Fruit fly (Drosophila melanogaster) whole organism, pupa: ENCODE results near the gene CG15056.

Experiments used
- CG10348 ChIP-seq: fragments of 200-800 bp; sonication (Bioruptor generic); IDR thresholded peaks from 2 replicates; pipeline ENCODE4 v1.3.6; 2022; ENCODE audit warnings: missing biosample characterization, missing genetic modification characterization
- CG12605 ChIP-seq: fragments of 200-800 bp; sonication (Bioruptor generic); IDR thresholded peaks from 2 replicates; pipeline ENCODE4 v1.3.6; 2022; ENCODE audit warnings: missing biosample characterization, missing genetic modification characterization
- CG13204 ChIP-seq: fragments of 200-800 bp; sonication (Bioruptor generic); optimal IDR thresholded peaks from 2 replicates; lab custom pipeline; 2018; ENCODE audit warnings: missing biosample characterization, mild to moderate bottlenecking, missing genetic modification characterization, moderate library complexity
- CG14655 ChIP-seq: fragments of 200-800 bp; sonication (Bioruptor generic); optimal IDR thresholded peaks from 3 replicates; lab custom pipeline; 2017; ENCODE audit warnings: mild to moderate bottlenecking, missing biosample characterization, missing genetic modification reagents, missing genetic modification characterization
- CG15710 ChIP-seq: fragments of 200-800 bp; sonication (Bioruptor generic); optimal IDR thresholded peaks from 2 replicates; lab custom pipeline; 2018; ENCODE audit warnings: missing biosample characterization, mild to moderate bottlenecking, missing genetic modification characterization, moderate library complexity
- CG17806 ChIP-seq: fragments of 200-800 bp; sonication (Bioruptor generic); optimal IDR thresholded peaks from 2 replicates; lab custom pipeline; 2018; ENCODE audit warnings: missing biosample characterization, mild to moderate bottlenecking, missing genetic modification characterization, moderate library complexity
- CG32121 ChIP-seq: fragments of 200-800 bp; sonication (Bioruptor generic); IDR thresholded peaks from 2 replicates; pipeline ENCODE4 v1.3.6; 2022; ENCODE audit warnings: missing biosample characterization, missing genetic modification characterization
- CG34367 ChIP-seq: fragments of 200-800 bp; sonication (Bioruptor generic); optimal IDR thresholded peaks from 2 replicates; lab custom pipeline; 2018; ENCODE audit warnings: missing biosample characterization, mild to moderate bottlenecking, missing genetic modification characterization
- CG4496 ChIP-seq: fragments of 200-800 bp; sonication (Bioruptor generic); IDR thresholded peaks from 3 replicates; pipeline ENCODE4 v1.3.6; 2022; ENCODE audit warnings: missing biosample characterization, missing genetic modification characterization
- CG8159 ChIP-seq: fragments of 200-800 bp; sonication (Bioruptor generic); optimal IDR thresholded peaks from 3 replicates; lab custom pipeline; 2018; ENCODE audit warnings: missing biosample characterization, mild to moderate bottlenecking, missing genetic modification characterization, moderate library complexity
- CG8301 ChIP-seq: fragments of 200-800 bp; sonication (Bioruptor generic); optimal IDR thresholded peaks from 2 replicates; lab custom pipeline; 2018; ENCODE audit warnings: missing biosample characterization, mild to moderate bottlenecking, missing genetic modification characterization
- CG9948 ChIP-seq: fragments of 200-800 bp; sonication (Bioruptor generic); optimal IDR thresholded peaks from 2 replicates; lab custom pipeline; 2018; ENCODE audit warnings: missing biosample characterization, mild to moderate bottlenecking, missing genetic modification characterization, moderate library complexity
- D1 ChIP-seq: fragments of 200-800 bp; sonication (Bioruptor generic); optimal IDR thresholded peaks from 2 replicates; lab custom pipeline; 2018; ENCODE audit warnings: missing biosample characterization, mild to moderate bottlenecking, missing genetic modification characterization, moderate library complexity
- EcR ChIP-seq: fragments of 200-800 bp; sonication (Bioruptor generic); optimal IDR thresholded peaks from 3 replicates; lab custom pipeline; 2019; ENCODE audit warnings: missing biosample characterization, missing genetic modification characterization, mild to moderate bottlenecking, moderate library complexity, missing genetic modification reagents
- Ets98B ChIP-seq: fragments of 200-800 bp; sonication (Bioruptor generic); IDR thresholded peaks from 2 replicates; pipeline ENCODE4 v1.3.6; 2022; ENCODE audit warnings: missing biosample characterization, missing genetic modification characterization
- Pif1A ChIP-seq: fragments of 200-800 bp; sonication (Bioruptor generic); optimal IDR thresholded peaks from 3 replicates; lab custom pipeline; 2016; ENCODE audit warnings: missing biosample characterization, missing genetic modification characterization
- Pif1B ChIP-seq: fragments of 200-800 bp; sonication (Bioruptor generic); optimal IDR thresholded peaks from 3 replicates; lab custom pipeline; 2016; ENCODE audit warnings: missing biosample characterization, missing genetic modification characterization
- Snoo ChIP-seq: fragments of 200-800 bp; sonication (Bioruptor generic); optimal IDR thresholded peaks from 3 replicates; lab custom pipeline; 2017; ENCODE audit warnings: missing biosample characterization, mild to moderate bottlenecking, missing genetic modification characterization, inconsistent platforms
- fd96Ca ChIP-seq: fragments of 200-800 bp; sonication (Bioruptor generic); IDR thresholded peaks from 3 replicates; pipeline ENCODE4 v1.3.6; 2022; ENCODE audit warnings: missing biosample characterization, missing genetic modification characterization
- gl ChIP-seq: fragments of 200-800 bp; sonication (Bioruptor generic); optimal IDR thresholded peaks from 2 replicates; lab custom pipeline; 2018; ENCODE audit warnings: missing biosample characterization, mild to moderate bottlenecking, missing genetic modification characterization
- rn ChIP-seq: fragments of 200-800 bp; sonication (Bioruptor generic); IDR thresholded peaks from 2 replicates; pipeline ENCODE4 v1.3.6; 2022; ENCODE audit warnings: missing biosample characterization, missing genetic modification characterization

CG15056 gene

DNA sequence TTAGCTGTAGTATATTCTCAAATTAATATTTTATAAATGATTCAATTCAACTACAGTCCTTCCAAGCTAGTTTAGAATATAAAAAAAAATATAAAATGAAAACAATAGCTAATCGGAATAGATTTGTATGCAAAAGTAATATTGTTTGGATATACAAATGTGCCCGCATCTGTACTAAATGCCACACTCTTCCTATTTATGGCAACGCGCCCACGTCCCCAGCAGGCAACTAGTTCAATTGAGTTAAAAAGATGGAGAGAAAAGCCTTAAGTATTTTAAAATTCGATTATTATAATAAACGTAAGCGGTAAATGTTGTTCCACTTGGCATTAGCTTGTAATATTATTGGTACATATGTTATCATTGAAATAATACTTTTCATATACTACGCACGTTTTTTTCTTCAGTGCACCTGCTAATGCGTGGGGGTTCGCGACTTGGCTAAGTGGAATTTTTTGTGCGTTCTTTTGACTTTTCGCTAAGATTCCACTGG is 9.6 kb upstream of the CG15056 start:
- TF ChIP-seq CG32121 = peak; percentile 67
- peak; percentile 25 for TF ChIP-seq CG9948 (tag; lab: Kevin White, UChicago)
- peak; percentile 28 for TF ChIP-seq Pif1A (GFP tag; lab: Kevin White, UChicago)
- TF ChIP-seq Ets98B = peak; percentile 40; the same call in 1 of the 2 replicates
- TF ChIP-seq rn = no peak
- no peak for TF ChIP-seq CG13204 (GFP tag; lab: Kevin White, UChicago)
- TF ChIP-seq CG12605 (GFP tag; lab: Robert Waterston, UW) = peak; percentile 42; the same call in 1 of the 2 replicates
- TF ChIP-seq CG14655 (GFP tag; lab: Kevin White, UChicago) = peak; percentile 71
- TF ChIP-seq Pif1B = peak; percentile 32
- peak; percentile 20 for TF ChIP-seq CG34367 (tag; lab: Kevin White, UChicago)
- peak; percentile 28; the same call in 1 of the 2 replicates for TF ChIP-seq CG10348
- TF ChIP-seq gl = no peak
- peak; percentile 55 for TF ChIP-seq CG8301 (tag; lab: Kevin White, UChicago)
- TF ChIP-seq CG4496 (GFP tag; lab: Robert Waterston, UW) = peak; percentile 60; the same call in 2 of the 3 replicates
- TF ChIP-seq EcR (GFP tag; lab: Kevin White, UChicago) = no peak
- TF ChIP-seq Snoo = no peak
- no peak for TF ChIP-seq CG15710 (tag; lab: Kevin White, UChicago)
- TF ChIP-seq CG17806 (tag; lab: Kevin White, UChicago) = no peak
- peak; percentile 62 for TF ChIP-seq fd96Ca
- peak; percentile 38 for TF ChIP-seq CG8159
- no peak for TF ChIP-seq D1 (tag; lab: Kevin White, UChicago)

DNA sequence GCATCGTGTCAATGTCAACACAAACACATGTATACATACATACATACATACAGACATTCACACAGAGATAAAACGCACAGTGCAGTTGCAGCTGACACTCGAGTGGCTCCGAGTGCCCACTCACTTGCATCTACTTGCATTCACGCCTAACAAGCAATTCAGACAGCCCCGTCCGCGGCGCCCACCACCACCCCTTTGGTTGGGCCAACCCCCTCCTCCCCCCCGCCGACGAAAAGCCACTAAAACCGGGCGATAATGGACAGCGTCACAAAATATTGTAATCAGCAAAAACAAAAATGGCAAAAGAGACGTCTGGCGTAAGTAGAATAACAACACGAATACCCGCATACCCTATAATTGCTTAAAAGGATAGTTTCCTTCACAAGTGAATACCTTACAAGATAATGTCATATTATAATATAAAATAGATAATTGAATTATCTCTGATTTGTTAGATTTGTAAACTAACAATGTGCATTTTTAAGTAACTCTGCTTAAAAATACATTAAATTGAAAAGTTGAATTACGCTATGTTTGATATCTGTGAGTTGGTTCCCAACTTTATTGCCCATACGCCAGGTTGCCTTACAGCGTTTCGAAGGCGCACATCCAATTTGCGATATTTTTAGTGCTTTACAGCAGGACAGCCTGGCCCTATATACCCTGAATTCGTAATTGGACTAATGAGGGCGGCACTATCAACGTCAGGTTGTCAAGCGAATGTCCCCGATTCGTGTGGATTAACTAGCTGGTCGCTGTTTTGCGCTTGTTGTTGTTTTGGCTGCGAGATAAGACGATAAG is 8.4 kb upstream of the CG15056 start:
- TF ChIP-seq D1 (tag; lab: Kevin White, UChicago) (no peak), CG14655 (GFP tag; lab: Kevin White, UChicago) (no peak), CG32121 (0 out of 2 replicates have a peak, but pooled peaks have one; percentile 12), Ets98B (peak; percentile 33; the same call in 1 of the 2 replicates)
- TF ChIP-seq, all 21 proteins: peak for 2

DNA sequence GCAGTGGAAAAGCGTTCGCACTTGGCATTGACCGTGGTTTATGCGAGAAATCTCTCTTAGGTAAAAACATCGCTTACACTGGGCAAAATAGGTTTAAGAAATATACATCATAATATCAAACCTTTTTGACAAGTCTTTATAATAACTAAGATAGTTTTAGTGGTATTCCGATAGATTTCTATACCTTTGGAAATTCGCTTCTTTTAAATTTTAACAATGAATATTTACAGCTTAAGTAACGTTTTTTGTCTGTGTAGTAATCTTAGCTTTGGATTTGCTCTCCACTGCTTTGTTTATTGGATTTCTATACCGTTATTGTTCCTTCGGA is 7.9 kb upstream of the CG15056 start:
- TF ChIP-seq CG34367 (tag; lab: Kevin White, UChicago) (peak; percentile 11), CG12605 (GFP tag; lab: Robert Waterston, UW) (peak; percentile 37; the same call in 1 of the 2 replicates), Ets98B (peak; percentile 26), rn (no peak), CG9948 (tag; lab: Kevin White, UChicago) (peak; percentile 26), CG8301 (tag; lab: Kevin White, UChicago) (peak; percentile 32), CG15710 (tag; lab: Kevin White, UChicago) (peak; percentile 30), CG4496 (GFP tag; lab: Robert Waterston, UW) (peak; percentile 37; the same call in 1 of the 3 replicates), Pif1A (GFP tag; lab: Kevin White, UChicago) (no peak), CG8159 (peak; percentile 5)

- TF ChIP-seq CG34367 (tag; lab: Kevin White, UChicago) = no peak
- TF ChIP-seq Pif1A (GFP tag; lab: Kevin White, UChicago) = no peak
- TF ChIP-seq CG32121 = no peak
- no peak for TF ChIP-seq fd96Ca
- TF ChIP-seq rn = no peak
- no peak for TF ChIP-seq CG14655 (GFP tag; lab: Kevin White, UChicago)
- no peak for TF ChIP-seq CG8159
- no peak for TF ChIP-seq CG9948 (tag; lab: Kevin White, UChicago)
- TF ChIP-seq CG12605 (GFP tag; lab: Robert Waterston, UW) = no peak
- TF ChIP-seq CG10348 = no peak
- TF ChIP-seq CG13204 (GFP tag; lab: Kevin White, UChicago) = no peak
- TF ChIP-seq, all 21 proteins: peak for 0
Observed at dm6 chrX:18409449-18409848, 5.8 kb upstream of the CG15056 start.

- peak; percentile 13; the same call in 1 of the 3 replicates for TF ChIP-seq CG4496 (GFP tag; lab: Robert Waterston, UW)
- no peak for TF ChIP-seq Pif1A (GFP tag; lab: Kevin White, UChicago)
- TF ChIP-seq CG14655 (GFP tag; lab: Kevin White, UChicago) = no peak
- TF ChIP-seq rn = no peak
- peak; percentile 39; the same call in 1 of the 2 replicates for TF ChIP-seq CG12605 (GFP tag; lab: Robert Waterston, UW)
- TF ChIP-seq, all 21 proteins: peak for 2
Observed at dm6 chrX:18409938-18410337, 5.3 kb upstream of the CG15056 start, which contains the start of gene Nt5b. Gene Nt5b (minus strand): TSS chrX:18410144.

DNA sequence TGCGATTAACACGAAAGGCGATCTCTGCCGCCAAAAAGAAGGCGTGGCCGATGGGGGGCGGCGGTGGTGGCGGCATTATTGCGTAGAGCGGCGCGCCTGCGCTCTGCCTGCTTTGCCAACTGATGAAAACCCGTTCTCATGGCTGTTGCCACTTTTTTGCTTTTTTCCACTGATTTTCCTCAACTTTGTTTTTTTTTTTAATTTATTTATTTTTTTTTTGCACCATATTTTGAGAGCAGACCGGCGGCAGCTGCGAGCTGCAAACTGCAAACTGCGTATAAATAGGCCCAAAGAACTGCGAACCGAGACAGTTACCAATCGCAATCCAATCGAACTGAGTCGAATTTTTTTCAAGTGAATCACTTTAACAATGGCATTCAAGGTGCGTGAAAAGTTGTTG is 6.9 kb downstream of the CG15056 start, which contains the start of gene CG42323:
TSS of gene CG42323 (plus strand) at position 302 of the 400 bp plus-strand sequence.
- TF ChIP-seq CG17806 (tag; lab: Kevin White, UChicago) (no peak), Ets98B (peak; percentile 43; the same call in 1 of the 2 replicates), gl (no peak), CG9948 (tag; lab: Kevin White, UChicago) (no peak), CG13204 (GFP tag; lab: Kevin White, UChicago) (no peak), EcR (GFP tag; lab: Kevin White, UChicago) (no peak), CG15710 (tag; lab: Kevin White, UChicago) (no peak), Snoo (no peak), CG8301 (tag; lab: Kevin White, UChicago) (no peak), CG12605 (GFP tag; lab: Robert Waterston, UW) (peak; percentile 29; the same call in 1 of the 2 replicates), CG14655 (GFP tag; lab: Kevin White, UChicago) (no peak), Pif1B (no peak), Pif1A (GFP tag; lab: Kevin White, UChicago) (no peak), CG34367 (tag; lab: Kevin White, UChicago) (no peak), fd96Ca (no peak), rn (no peak), CG32121 (peak; percentile 52; the same call in 1 of the 2 replicates), CG4496 (GFP tag; lab: Robert Waterston, UW) (peak; percentile 53; the same call in 2 of the 3 replicates), CG8159 (no peak)
